Fruit fly (Drosophila melanogaster) whole organism: Measurements from ENCODE around the gene Sec63.

ENCODE experiments used
- CG8478 ChIP-seq: fragments of >200 bp; optimal IDR thresholded peaks from 2 replicates; lab custom pipeline; 2018; ENCODE audit warnings: inconsistent platforms
- Dll ChIP-seq: fragments of >200 bp; optimal IDR thresholded peaks from 2 replicates; lab custom pipeline; 2017
- EcR ChIP-seq, 2 experiments: fragments of >200 bp; optimal IDR thresholded peaks; 2 replicates each; lab custom pipeline; 2017; ENCODE audit warnings: missing biosample characterization in 2 of 2, missing genetic modification characterization in 2 of 2, missing genetic modification reagents in 2 of 2
- pan ChIP-seq: fragments of >200 bp; optimal IDR thresholded peaks from 2 replicates; lab custom pipeline; 2017
- psq ChIP-seq: fragments of >200 bp; optimal IDR thresholded peaks from 2 replicates; lab custom pipeline; 2017
- usp ChIP-seq: fragments of >200 bp; optimal IDR thresholded peaks from 2 replicates; lab custom pipeline; 2017; ENCODE audit warnings: missing biosample characterization, missing genetic modification characterization, mixed read lengths

The Sec63 gene

DNA sequence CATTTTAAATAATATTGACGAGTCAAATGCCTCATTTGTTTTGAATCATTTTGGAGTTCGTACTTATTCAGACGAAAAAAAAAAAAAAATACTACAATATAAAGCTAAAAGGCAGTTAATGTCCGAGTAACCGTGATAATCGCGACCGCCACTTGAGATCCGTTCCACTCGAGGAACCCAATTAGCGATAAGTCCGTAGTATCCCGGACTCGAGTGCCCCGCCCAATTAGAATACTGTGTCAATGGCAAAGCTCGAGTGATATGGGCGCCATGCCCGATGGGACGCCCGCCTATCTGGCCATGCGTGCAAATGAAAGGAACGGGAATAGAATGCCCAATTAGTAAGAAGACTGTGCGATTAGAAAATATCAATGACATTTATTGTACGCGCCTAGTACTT is 41.6 kb downstream of the Sec63 start:
- TF ChIP-seq usp (no peak), pan (lab: Kevin White, UChicago) (no peak), EcR (GFP tag; optimal IDR thresholded peaks at IDR 0.05; lab: Kevin White, UChicago) (no peak), Dll (lab: Kevin White, UChicago) (no peak), CG8478 (lab: Kevin White, UChicago) (no peak), psq (lab: Kevin White, UChicago) (no peak)

DNA sequence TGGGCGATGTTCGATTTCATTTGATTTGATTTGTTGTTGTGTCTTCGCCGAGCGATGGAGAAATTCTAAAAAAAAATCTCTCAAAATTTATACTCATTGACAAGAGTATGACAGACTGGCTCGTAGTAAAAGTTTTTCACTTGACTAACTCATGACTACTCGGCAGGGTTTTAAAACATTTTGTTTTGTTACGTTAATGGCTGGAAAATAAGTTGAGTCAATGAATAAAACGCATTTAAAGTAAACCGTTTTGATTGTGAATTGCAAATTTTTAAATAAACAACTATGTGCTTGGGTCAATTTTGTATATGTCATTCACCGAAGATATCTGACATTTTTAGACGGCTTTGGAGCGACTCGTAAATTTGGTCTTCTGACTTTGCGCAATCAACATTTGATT is 43.7 kb downstream of the Sec63 start, which contains the start of gene CG8560:
TSS of gene CG8560 (minus strand) at position 101 of the 400 bp plus-strand sequence.
- TF ChIP-seq usp (no peak), EcR (GFP tag; optimal IDR thresholded peaks at IDR 0.05; lab: Kevin White, UChicago) (no peak), CG8478 (lab: Kevin White, UChicago) (no peak), Dll (lab: Kevin White, UChicago) (no peak)
